Worm (Caenorhabditis elegans) whole organism, L4 larva: ENCODE measurements around the gene clec-169.

Source experiments
- Y48G9A.11 ChIP-seq: fragments of 200-800 bp; sonication (Bioruptor generic); IDR thresholded peaks from 2 replicates; pipeline ENCODE4 v1.3.6; 2022; ENCODE audit warnings: missing genetic modification reagents, missing genetic modification characterization, missing compliant biosample characterization
- Y5F2A.4 ChIP-seq: fragments of 200-800 bp; sonication (Bioruptor generic); optimal IDR thresholded peaks from 2 replicates; lab custom pipeline; 2018; ENCODE audit warnings: mild to moderate bottlenecking, missing genetic modification characterization, missing compliant biosample characterization
- ZK337.2 ChIP-seq: fragments of 200-800 bp; sonication (Bioruptor generic); IDR thresholded peaks from 2 replicates; pipeline ENCODE4 v1.3.6; 2022; ENCODE audit warnings: missing genetic modification reagents, missing genetic modification characterization, missing compliant biosample characterization
- ZK546.5 ChIP-seq, 2 experiments: sonication (generic microtip); optimal IDR thresholded peaks; 2 replicates each; lab custom pipeline; 2017; ENCODE audit warnings: missing biosample characterization in 2 of 2, missing genetic modification characterization in 2 of 2
- aha-1 ChIP-seq: fragments of 150-350 bp; peaks from one replicate; lab custom pipeline; 2014; ENCODE audit warnings: missing biosample characterization, missing genetic modification characterization
- aly-2 ChIP-seq: sonication (generic microtip); optimal IDR thresholded peaks from 2 replicates; lab custom pipeline; 2018; ENCODE audit warnings: missing biosample characterization, missing genetic modification characterization
- ceh-20 ChIP-seq: fragments of 200-800 bp; sonication (Bioruptor generic); IDR thresholded peaks from 2 replicates; pipeline ENCODE4 v1.3.6; 2022; ENCODE audit warnings: missing genetic modification reagents, missing genetic modification characterization, missing compliant biosample characterization
- ctbp-1 ChIP-seq: fragments of 200-800 bp; sonication (Bioruptor generic); IDR thresholded peaks from 2 replicates; pipeline ENCODE4 v1.3.6; 2022; ENCODE audit warnings: missing genetic modification reagents, missing genetic modification characterization, missing compliant biosample characterization
- daf-16 ChIP-seq, 3 experiments: sonication (generic microtip); optimal IDR thresholded peaks; 2 replicates each; lab custom pipeline; 2016 to 2017; ENCODE audit warnings: missing genetic modification characterization in 3 of 3, missing genetic modification reagents in 3 of 3, mild to moderate bottlenecking in 2 of 3, missing compliant biosample characterization in 2 of 3, missing biosample characterization in 1 of 3, moderate library complexity in 1 of 3
- dve-1 ChIP-seq: sonication (generic microtip); optimal IDR thresholded peaks from 2 replicates; lab custom pipeline; 2017; ENCODE audit warnings: antibody characterized with exemption, mild to moderate bottlenecking, missing genetic modification characterization, missing compliant biosample characterization; ENCODE audit not compliant: insufficient read depth
- egl-27 ChIP-seq: sonication (generic microtip); optimal IDR thresholded peaks from 3 replicates; lab custom pipeline; 2017; ENCODE audit warnings: missing biosample characterization, missing genetic modification reagents, missing genetic modification characterization
- fkh-10 ChIP-seq: fragments of 150-350 bp; optimal IDR thresholded peaks from 2 replicates; lab custom pipeline; 2014; ENCODE audit warnings: missing biosample characterization, missing genetic modification reagents, missing genetic modification characterization
- fos-1 ChIP-seq: fragments of 150-350 bp; optimal IDR thresholded peaks from 2 replicates; lab custom pipeline; 2014; ENCODE audit warnings: missing biosample characterization, missing genetic modification characterization
- hif-1 ChIP-seq, 2 experiments: sonication (generic microtip); optimal IDR thresholded peaks; 2 replicates each; lab custom pipeline; 2016 to 2017; ENCODE audit warnings: missing compliant biosample characterization in 2 of 2, missing genetic modification characterization in 2 of 2, missing genetic modification reagents in 2 of 2, missing genotype in 2 of 2, mild to moderate bottlenecking in 1 of 2
- hlh-11 ChIP-seq: fragments of 200-800 bp; sonication (Bioruptor generic); optimal IDR thresholded peaks from 2 replicates; lab custom pipeline; 2018; ENCODE audit warnings: mild to moderate bottlenecking, missing genetic modification characterization, missing compliant biosample characterization
- hmg-1.1 ChIP-seq: fragments of 200-800 bp; sonication (Bioruptor generic); IDR thresholded peaks from 2 replicates; pipeline ENCODE4 v1.3.6; 2022; ENCODE audit warnings: missing genetic modification reagents, missing genetic modification characterization, missing compliant biosample characterization
- jun-1 ChIP-seq: fragments of 150-350 bp; optimal IDR thresholded peaks from 2 replicates; lab custom pipeline; 2014; ENCODE audit warnings: missing biosample characterization, missing genetic modification reagents, missing genetic modification characterization
- lin-13 ChIP-seq: fragments of 150-350 bp; optimal IDR thresholded peaks from 2 replicates; lab custom pipeline; 2014; ENCODE audit warnings: missing biosample characterization, missing genetic modification reagents, missing genetic modification characterization
- lin-29 ChIP-seq: fragments of 200-800 bp; sonication (Bioruptor generic); IDR thresholded peaks from 2 replicates; pipeline ENCODE4 v1.3.6; 2022; ENCODE audit warnings: missing genetic modification reagents, missing genetic modification characterization, missing compliant biosample characterization
- lin-38 ChIP-seq: fragments of 200-800 bp; sonication (Bioruptor generic); IDR thresholded peaks from 2 replicates; pipeline ENCODE4 v1.3.6; 2022; ENCODE audit warnings: missing genetic modification reagents, missing genetic modification characterization, missing compliant biosample characterization
- lsy-2 ChIP-seq, 2 experiments: fragments of 150-350 bp in 1 of 2; sonication (generic microtip) in 1 of 2; optimal IDR thresholded peaks; 2 replicates each; lab custom pipeline; 2014 to 2017; ENCODE audit warnings: missing biosample characterization in 2 of 2, missing genetic modification characterization in 2 of 2
- mxl-2 ChIP-seq: fragments of 200-800 bp; sonication (Bioruptor generic); conservative IDR thresholded peaks from 2 replicates; pipeline ENCODE4 v1.3.6; 2022; ENCODE audit warnings: missing genetic modification reagents, missing genetic modification characterization, missing compliant biosample characterization
- nhr-10 ChIP-seq: fragments of 150-350 bp; optimal IDR thresholded peaks from 2 replicates; lab custom pipeline; 2014; ENCODE audit warnings: missing biosample characterization, missing genetic modification characterization
- nhr-102 ChIP-seq: sonication (generic microtip); optimal IDR thresholded peaks from 2 replicates; lab custom pipeline; 2016; ENCODE audit warnings: mild to moderate bottlenecking, missing genetic modification characterization, moderate library complexity, missing compliant biosample characterization
- nhr-28 ChIP-seq: fragments of 150-350 bp; optimal IDR thresholded peaks from 2 replicates; lab custom pipeline; 2014; ENCODE audit warnings: missing biosample characterization, missing genetic modification characterization
- nhr-42 ChIP-seq: fragments of 200-800 bp; sonication (Bioruptor generic); IDR thresholded peaks from 2 replicates; pipeline ENCODE4 v1.3.6; 2022; ENCODE audit warnings: missing genetic modification characterization, missing compliant biosample characterization
- nhr-6 ChIP-seq: fragments of 150-350 bp; optimal IDR thresholded peaks from 2 replicates; lab custom pipeline; 2014; ENCODE audit warnings: missing biosample characterization, missing genetic modification characterization
- nhr-77 ChIP-seq: fragments of 150-350 bp; optimal IDR thresholded peaks from 2 replicates; lab custom pipeline; 2014; ENCODE audit warnings: missing biosample characterization, missing genetic modification characterization
- pha-4 ChIP-seq, 2 experiments: fragments of 150-350 bp in 1 of 2; fragments of 200-800 bp in 1 of 2; sonication (Bioruptor generic) in 1 of 2; IDR thresholded peaks in 1 of 2; optimal IDR thresholded peaks in 1 of 2; 2 replicates each; pipeline versions ENCODE4 v1.3.6 to Lab custom; 2014 to 2022; ENCODE audit warnings: missing genetic modification characterization in 2 of 2, missing genetic modification reagents in 2 of 2, missing biosample characterization in 1 of 2, missing compliant biosample characterization in 1 of 2
- pqm-1 ChIP-seq: sonication (generic microtip); optimal IDR thresholded peaks from 2 replicates; lab custom pipeline; 2017; ENCODE audit warnings: missing biosample characterization, missing genetic modification characterization
- sdz-12 ChIP-seq: fragments of 200-800 bp; sonication (Bioruptor generic); optimal IDR thresholded peaks from 2 replicates; lab custom pipeline; 2018; ENCODE audit warnings: mild to moderate bottlenecking, missing genetic modification characterization, missing compliant biosample characterization
- set-16 ChIP-seq: fragments of 200-800 bp; sonication (Bioruptor generic); IDR thresholded peaks from 2 replicates; pipeline ENCODE4 v1.3.6; 2022; ENCODE audit warnings: missing genetic modification reagents, missing genetic modification characterization, missing compliant biosample characterization
- snpc-4 ChIP-seq: fragments of 150-350 bp; optimal IDR thresholded peaks from 2 replicates; lab custom pipeline; 2014; ENCODE audit warnings: missing biosample characterization, missing genetic modification characterization
- unc-130 ChIP-seq: sonication (generic microtip); optimal IDR thresholded peaks from 2 replicates; lab custom pipeline; 2016; ENCODE audit warnings: missing genetic modification reagents, missing genetic modification characterization, missing compliant biosample characterization
- unc-62 ChIP-seq, 3 experiments: fragments of 150-350 bp in 1 of 3; sonication (generic microtip); optimal IDR thresholded peaks in 2 of 3; peaks in 1 of 3; 1 replicate in 1 of 3; 2 replicates in 2 of 3; lab custom pipeline; 2014 to 2017; ENCODE audit warnings: missing biosample characterization in 3 of 3, missing genetic modification characterization in 3 of 3, missing genetic modification reagents in 3 of 3, missing genotype in 1 of 3
- zag-1 ChIP-seq: fragments of 150-350 bp; optimal IDR thresholded peaks from 2 replicates; lab custom pipeline; 2014; ENCODE audit warnings: missing biosample characterization, missing genetic modification characterization
- zfp-3 ChIP-seq: fragments of 200-800 bp; sonication (Bioruptor generic); conservative IDR thresholded peaks from 2 replicates; pipeline ENCODE4 v1.3.6; 2022; ENCODE audit warnings: missing genetic modification reagents, missing genetic modification characterization, missing compliant biosample characterization
- zip-2 ChIP-seq: fragments of 150-350 bp; optimal IDR thresholded peaks from 2 replicates; lab custom pipeline; 2014; ENCODE audit warnings: missing biosample characterization, missing genetic modification characterization

clec-169 gene

ce11 chrIV:1277067-1277466 lies 15.9 kb downstream of the clec-169 start:
- TF ChIP-seq aha-1 (tag; lab: Kevin White, UChicago) (peak; percentile 85), aly-2 (tag; lab: Kevin White, UChicago) (no peak), nhr-6 (tag; lab: Kevin White, UChicago) (no peak), lin-38 (no peak), ZK337.2 (no peak), nhr-10 (no peak), sdz-12 (GFP tag; lab: Kevin White, UChicago) (no peak), Y48G9A.11 (GFP tag; lab: Robert Waterston, UW) (0 out of 2 replicates have a peak, but pooled peaks have one; percentile 32), nhr-42 (GFP tag; lab: Robert Waterston, UW) (no peak), nhr-102 (tag; lab: Kevin White, UChicago) (no peak), dve-1 (tag; lab: Kevin White, UChicago) (no peak), nhr-77 (tag; lab: Kevin White, UChicago) (no peak), unc-130 (GFP tag; lab: Kevin White, UChicago) (peak; percentile 59), hlh-11 (tag; lab: Kevin White, UChicago) (no peak), ceh-20 (GFP tag; lab: Robert Waterston, UW) (no peak), lsy-2 (tag; optimal IDR thresholded peaks at IDR 0.05; lab: Kevin White, UChicago) (peak in 1 of 2 experiments; percentile 53), jun-1 (tag; lab: Kevin White, UChicago) (no peak), Y5F2A.4 (GFP tag; lab: Kevin White, UChicago) (no peak)

DNA sequence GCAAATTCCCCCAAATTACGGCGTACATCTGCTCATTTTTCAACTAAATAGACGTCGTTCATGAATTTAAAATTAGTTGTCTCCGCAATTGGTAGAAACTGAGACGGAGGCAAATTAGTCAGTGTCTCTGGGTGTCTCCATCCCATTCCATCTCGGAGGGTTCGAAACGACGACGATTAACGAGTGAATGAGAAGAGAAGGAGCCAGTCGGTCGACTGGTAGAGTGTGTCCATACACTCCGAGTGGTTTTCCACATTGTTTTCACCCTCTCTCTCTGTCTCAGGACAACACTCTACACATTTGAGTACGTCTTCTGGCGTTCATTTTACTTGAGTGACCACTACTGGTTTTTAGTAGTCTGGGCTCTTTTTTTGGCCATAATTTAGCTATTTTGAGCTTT lies 17.8 kb downstream of the clec-169 start:
- 0 out of 2 replicates have a peak, but pooled peaks have one; percentile 24 for TF ChIP-seq hmg-1.1 (GFP tag; lab: Robert Waterston, UW)
- TF ChIP-seq zfp-3 (GFP tag; lab: Robert Waterston, UW) = no peak

DNA sequence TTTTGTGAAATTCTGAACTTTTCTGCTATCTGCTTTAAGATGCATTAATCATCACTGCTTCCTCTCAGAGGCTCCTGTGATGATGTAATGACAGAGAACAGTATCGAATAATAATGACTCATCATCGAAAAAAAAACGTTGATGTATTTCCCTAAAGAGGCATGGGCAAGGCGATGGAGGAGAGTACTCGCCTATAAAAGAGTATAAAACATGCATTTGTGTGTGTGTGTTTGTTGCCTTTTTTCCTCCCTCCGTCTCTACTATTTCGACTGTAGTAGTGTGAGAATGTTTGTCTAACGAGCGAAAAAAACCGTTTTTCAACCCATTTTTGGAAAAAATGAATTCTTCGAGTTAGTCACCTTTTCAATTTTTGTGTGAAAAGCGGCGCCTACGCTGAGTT lies 23.8 kb downstream of the clec-169 start:
- peak; percentile 28 for TF ChIP-seq pqm-1
- no peak for TF ChIP-seq pha-4 (GFP tag; IDR thresholded peaks at IDR 0.05; lab: Robert Waterston, UW)
- no peak for TF ChIP-seq pha-4 (tag; optimal IDR thresholded peaks at IDR 0.05; lab: Kevin White, UChicago)
- TF ChIP-seq ceh-20 (GFP tag; lab: Robert Waterston, UW) = no peak
- TF ChIP-seq lsy-2 (tag; optimal IDR thresholded peaks at IDR 0.05; lab: Kevin White, UChicago) = no peak
- TF ChIP-seq zip-2 = no peak
- TF ChIP-seq zag-1 (tag; lab: Kevin White, UChicago) = no peak
- peak; percentile 41 for TF ChIP-seq nhr-28 (tag; lab: Kevin White, UChicago)
- TF ChIP-seq nhr-6 (tag; lab: Kevin White, UChicago) = peak; percentile 32
- TF ChIP-seq dve-1 (tag; lab: Kevin White, UChicago) = peak; percentile 32
- TF ChIP-seq unc-130 (GFP tag; lab: Kevin White, UChicago) = no peak
- TF ChIP-seq snpc-4 (tag; lab: Kevin White, UChicago) = no peak
- no peak for TF ChIP-seq aha-1 (tag; lab: Kevin White, UChicago)
- no peak for TF ChIP-seq daf-16 (GFP tag; optimal IDR thresholded peaks at IDR 0.05; lab: Kevin White, UChicago)
- TF ChIP-seq daf-16 (tag; optimal IDR thresholded peaks at IDR 0.05; lab: Kevin White, UChicago) = peak; percentile 14
- no peak for TF ChIP-seq lin-13 (GFP tag; lab: Kevin White, UChicago)
- no peak for TF ChIP-seq ctbp-1 (GFP tag; lab: Robert Waterston, UW)
- TF ChIP-seq nhr-10 = no peak
- no peak for TF ChIP-seq aly-2 (tag; lab: Kevin White, UChicago)

DNA sequence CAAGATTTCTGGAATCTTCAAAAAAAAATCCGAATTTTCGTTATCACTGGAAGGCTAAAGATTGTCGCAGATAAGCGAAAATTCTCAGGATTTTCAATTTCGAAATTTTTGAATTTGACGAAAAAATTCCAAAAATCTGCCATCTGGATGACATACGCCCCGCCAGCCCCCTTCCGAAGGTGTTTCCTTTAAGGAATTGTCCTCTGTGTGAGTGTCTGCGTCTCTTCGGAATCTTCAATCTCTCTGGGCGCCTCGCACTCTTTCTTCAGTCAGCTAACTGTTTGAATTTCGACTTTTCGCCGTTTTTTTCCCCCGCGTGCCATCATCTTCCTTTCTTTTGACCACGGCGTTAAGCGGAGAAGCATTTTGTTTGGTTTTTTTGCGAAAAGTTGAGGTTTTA lies 25.4 kb downstream of the clec-169 start:
- TF ChIP-seq aha-1 (tag; lab: Kevin White, UChicago) (peak; percentile 64), egl-27 (no peak), unc-62 (GFP tag; optimal IDR thresholded peaks at IDR 0.05 in 1 of 2; lab: Kevin White, UChicago) (peak in 1 of 2 experiments; percentile 78), unc-62 (tag; optimal IDR thresholded peaks at IDR 0.05; lab: Kevin White, UChicago) (no peak)
- TF ChIP-seq, all 104 proteins: peak for 2

DNA sequence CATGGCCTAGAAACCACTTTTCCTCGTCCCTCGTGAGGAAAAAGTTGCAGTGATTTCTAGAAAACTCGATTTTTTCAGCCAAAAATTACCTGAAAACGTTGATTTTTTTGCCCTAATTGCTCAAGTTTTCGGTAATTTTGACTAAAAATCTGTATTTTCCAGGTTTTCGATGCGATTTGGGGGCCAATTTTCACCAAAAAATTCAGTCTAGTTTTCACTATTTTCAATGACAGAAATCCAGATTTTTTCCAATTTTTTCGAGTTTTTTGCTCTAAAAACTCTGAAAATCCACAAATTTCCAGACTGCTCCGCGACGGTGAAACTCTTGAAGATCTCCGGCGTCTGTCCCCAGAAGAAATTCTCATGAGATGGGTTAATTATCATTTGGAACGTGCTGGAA lies 28.2 kb downstream of the clec-169 start, which contains the start of gene plst-1:
Gene plst-1, plus strand, starts transcription at position 301 of the 400 bp plus-strand sequence.
- TF ChIP-seq hif-1 (tag; optimal IDR thresholded peaks at IDR 0.05; lab: Kevin White, UChicago) = no peak
- TF ChIP-seq lin-29 (GFP tag; lab: Robert Waterston, UW) = no peak
- no peak for TF ChIP-seq dve-1 (tag; lab: Kevin White, UChicago)
- no peak for TF ChIP-seq sdz-12 (GFP tag; lab: Kevin White, UChicago)
- no peak for TF ChIP-seq Y5F2A.4 (GFP tag; lab: Kevin White, UChicago)
- TF ChIP-seq set-16 (GFP tag; lab: Robert Waterston, UW) = no peak
- no peak for TF ChIP-seq fos-1 (tag; lab: Kevin White, UChicago)
- no peak for TF ChIP-seq fkh-10 (GFP tag; lab: Kevin White, UChicago)
- TF ChIP-seq ZK546.5 (tag; optimal IDR thresholded peaks at IDR 0.05; lab: Kevin White, UChicago) = no peak
- no peak for TF ChIP-seq mxl-2 (GFP tag; lab: Robert Waterston, UW)
